Worm (Caenorhabditis elegans) whole organism, L3 larva: Measurements from ENCODE around the gene vha-18.
A peak's percentile ranks its signal among the peaks of the same experiment; 100 is the strongest.

Experiments used
- R02D3.7 ChIP-seq: fragments of 150-350 bp; optimal IDR thresholded peaks from 2 replicates; lab custom pipeline; 2014; ENCODE audit warnings: missing biosample characterization, missing genetic modification characterization
- ZK546.5 ChIP-seq: sonication (generic microtip); optimal IDR thresholded peaks from 2 replicates; lab custom pipeline; 2017; ENCODE audit warnings: missing biosample characterization, missing genetic modification characterization
- aly-2 ChIP-seq: fragments of 150-350 bp; optimal IDR thresholded peaks from 2 replicates; lab custom pipeline; 2014; ENCODE audit warnings: missing biosample characterization, missing genetic modification characterization
- ama-1 ChIP-seq: fragments of 150-350 bp; optimal IDR thresholded peaks from 2 replicates; lab custom pipeline; 2018
- ceh-82 ChIP-seq: fragments of 150-350 bp; optimal IDR thresholded peaks from 2 replicates; lab custom pipeline; 2014; ENCODE audit warnings: missing biosample characterization, missing genetic modification characterization
- ceh-9 ChIP-seq: sonication (generic microtip); optimal IDR thresholded peaks from 2 replicates; lab custom pipeline; 2018; ENCODE audit warnings: missing biosample characterization, missing genetic modification characterization
- daf-12 ChIP-seq: fragments of 150-350 bp; optimal IDR thresholded peaks from 2 replicates; lab custom pipeline; 2014; ENCODE audit warnings: missing biosample characterization, missing genetic modification reagents, missing genetic modification characterization
- egl-27 ChIP-seq: sonication (generic microtip); optimal IDR thresholded peaks from 4 replicates; lab custom pipeline; 2017; ENCODE audit warnings: missing biosample characterization, missing genetic modification reagents, missing genetic modification characterization
- egl-5 ChIP-seq: fragments of 150-350 bp; optimal IDR thresholded peaks from 2 replicates; lab custom pipeline; 2017; ENCODE audit warnings: missing biosample characterization, missing genetic modification reagents, missing genetic modification characterization, inconsistent platforms
- elt-2 ChIP-seq: sonication (generic microtip); optimal IDR thresholded peaks from 2 replicates; lab custom pipeline; 2016; ENCODE audit warnings: missing genetic modification reagents, mild to moderate bottlenecking, missing genetic modification characterization, missing compliant biosample characterization
- elt-3 ChIP-seq, 3 experiments: fragments of 150-350 bp in 1 of 3; sonication (generic microtip) in 2 of 3; optimal IDR thresholded peaks; 2 replicates in 2 of 3; 4 replicates in 1 of 3; lab custom pipeline; 2014 to 2017; ENCODE audit warnings: missing biosample characterization in 3 of 3, missing genetic modification characterization in 3 of 3
- eor-1 ChIP-seq, 2 experiments: fragments of 150-350 bp; optimal IDR thresholded peaks; 2 replicates each; lab custom pipeline; 2014 to 2018; ENCODE audit warnings: missing biosample characterization in 2 of 2, missing genetic modification characterization in 2 of 2
- fkh-10 ChIP-seq: sonication (generic microtip); optimal IDR thresholded peaks from 2 replicates; lab custom pipeline; 2017; ENCODE audit warnings: missing biosample characterization, missing genetic modification reagents, missing genetic modification characterization
- fos-1 ChIP-seq: fragments of 150-350 bp; optimal IDR thresholded peaks from 2 replicates; lab custom pipeline; 2014; ENCODE audit warnings: missing biosample characterization, missing genetic modification characterization
- hmg-11 ChIP-seq: sonication (generic microtip); optimal IDR thresholded peaks from 2 replicates; lab custom pipeline; 2016; ENCODE audit warnings: missing genetic modification characterization, missing compliant biosample characterization
- jun-1 ChIP-seq: fragments of 150-350 bp; optimal IDR thresholded peaks from 2 replicates; lab custom pipeline; 2014; ENCODE audit warnings: missing biosample characterization, missing genetic modification reagents, missing genetic modification characterization
- lin-15B ChIP-seq: fragments of 150-350 bp; optimal IDR thresholded peaks from 2 replicates; lab custom pipeline; 2014; ENCODE audit warnings: missing biosample characterization, missing genetic modification characterization
- lin-39 ChIP-seq: fragments of 150-350 bp; optimal IDR thresholded peaks from 2 replicates; lab custom pipeline; 2018; ENCODE audit warnings: missing biosample characterization, missing genetic modification reagents, missing genetic modification characterization
- lsy-12 ChIP-seq: sonication (generic microtip); optimal IDR thresholded peaks from 2 replicates; lab custom pipeline; 2016; ENCODE audit warnings: mild to moderate bottlenecking, missing genetic modification characterization, missing compliant biosample characterization
- mml-1 ChIP-seq: fragments of 150-350 bp; sonication (generic microtip); optimal IDR thresholded peaks from 3 replicates; lab custom pipeline; 2014; ENCODE audit warnings: missing biosample characterization, missing genetic modification characterization
- nfya-1 ChIP-seq: sonication (generic microtip); optimal IDR thresholded peaks from 2 replicates; lab custom pipeline; 2017; ENCODE audit warnings: missing genetic modification characterization, mild to moderate bottlenecking, missing compliant biosample characterization, antibody characterized with exemption, moderate library complexity; ENCODE audit not compliant: insufficient read depth
- nhr-11 ChIP-seq: fragments of 150-350 bp; optimal IDR thresholded peaks from 2 replicates; lab custom pipeline; 2014; ENCODE audit warnings: missing biosample characterization, missing genetic modification characterization
- nhr-23 ChIP-seq: fragments of 150-350 bp; optimal IDR thresholded peaks from 2 replicates; lab custom pipeline; 2014; ENCODE audit warnings: missing biosample characterization, missing genetic modification reagents, missing genetic modification characterization
- nhr-25 ChIP-seq: sonication (generic microtip); optimal IDR thresholded peaks from 2 replicates; lab custom pipeline; 2017; ENCODE audit warnings: missing biosample characterization, missing genetic modification characterization
- nhr-28 ChIP-seq: fragments of 150-350 bp; optimal IDR thresholded peaks from 2 replicates; lab custom pipeline; 2014; ENCODE audit warnings: missing biosample characterization, missing genetic modification characterization
- nhr-43 ChIP-seq: sonication (generic microtip); optimal IDR thresholded peaks from 2 replicates; lab custom pipeline; 2016; ENCODE audit warnings: mild to moderate bottlenecking, missing genetic modification characterization, missing compliant biosample characterization; ENCODE audit not compliant: poor library complexity, severe bottlenecking
- nhr-67 ChIP-seq: fragments of 150-350 bp; optimal IDR thresholded peaks from 2 replicates; lab custom pipeline; 2014; ENCODE audit warnings: missing biosample characterization, missing genetic modification characterization
- nhr-76 ChIP-seq: fragments of 150-350 bp; sonication (generic microtip); optimal IDR thresholded peaks from 5 replicates; lab custom pipeline; 2014; ENCODE audit warnings: missing biosample characterization, missing genetic modification characterization
- nhr-77 ChIP-seq: fragments of 150-350 bp; optimal IDR thresholded peaks from 2 replicates; lab custom pipeline; 2014; ENCODE audit warnings: missing biosample characterization, missing genetic modification characterization
- pha-4 ChIP-seq: fragments of 150-350 bp; optimal IDR thresholded peaks from 2 replicates; lab custom pipeline; 2014; ENCODE audit warnings: missing biosample characterization, missing genetic modification reagents, missing genetic modification characterization
- pqm-1 ChIP-seq: fragments of 150-350 bp; optimal IDR thresholded peaks from 2 replicates; lab custom pipeline; 2017; ENCODE audit warnings: missing biosample characterization, missing genetic modification characterization, inconsistent platforms
- tbx-2 ChIP-seq: sonication (generic microtip); optimal IDR thresholded peaks from 2 replicates; lab custom pipeline; 2016; ENCODE audit warnings: mild to moderate bottlenecking, missing genetic modification characterization, missing compliant biosample characterization
- unc-39 ChIP-seq: sonication (generic microtip); optimal IDR thresholded peaks from 4 replicates; lab custom pipeline; 2017; ENCODE audit warnings: missing biosample characterization, missing genetic modification characterization
- unc-62 ChIP-seq: fragments of 150-350 bp; sonication (generic microtip); optimal IDR thresholded peaks from 4 replicates; lab custom pipeline; 2014; ENCODE audit warnings: missing biosample characterization, missing genetic modification reagents, missing genetic modification characterization
- ztf-11 ChIP-seq: fragments of 150-350 bp; optimal IDR thresholded peaks from 2 replicates; lab custom pipeline; 2014; ENCODE audit warnings: missing biosample characterization, missing genetic modification characterization
- ztf-4 ChIP-seq: fragments of 150-350 bp; optimal IDR thresholded peaks from 2 replicates; lab custom pipeline; 2014; ENCODE audit warnings: missing biosample characterization, missing genetic modification characterization

vha-18 gene

DNA sequence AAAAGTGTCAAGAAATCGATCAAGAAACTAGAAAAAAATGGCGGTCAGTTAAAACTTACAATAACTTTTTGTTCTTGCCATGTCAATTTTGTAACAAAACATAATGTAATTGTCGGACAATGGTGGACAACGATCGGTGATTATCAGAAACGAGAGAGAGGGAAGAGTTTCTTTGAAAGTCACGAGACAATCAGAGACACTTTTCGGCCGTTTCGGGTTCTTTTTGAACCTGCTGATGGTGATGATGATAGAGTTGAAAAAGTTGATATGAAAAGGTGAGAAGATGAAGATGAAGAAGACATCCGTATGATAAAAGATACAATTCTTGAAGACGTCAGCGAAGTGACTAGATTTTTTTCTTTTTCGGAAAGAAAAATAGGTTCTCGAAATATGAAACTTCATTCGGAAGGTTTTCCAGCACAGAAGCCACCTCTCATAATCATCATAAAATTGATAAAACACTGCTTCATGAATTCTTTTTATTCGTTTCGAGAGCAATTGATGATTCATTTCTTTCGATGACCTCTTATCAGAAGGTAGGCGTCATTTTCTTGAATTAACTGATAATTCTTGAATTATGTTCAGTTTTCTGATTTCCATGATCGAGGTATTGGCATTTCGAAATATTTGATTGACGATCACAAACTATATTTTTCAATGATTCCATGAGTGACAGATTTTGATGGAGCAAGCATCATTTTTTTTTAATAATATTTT lies 13.6 kb upstream of the vha-18 start:
- no peak for TF ChIP-seq hmg-11 (tag; lab: Kevin White, UChicago)
- TF ChIP-seq nhr-11 (tag; lab: Kevin White, UChicago) = no peak
- no peak for TF ChIP-seq egl-5
- no peak for TF ChIP-seq fkh-10
- TF ChIP-seq elt-2 (tag; lab: Kevin White, UChicago) = peak; percentile 75
- TF ChIP-seq tbx-2 = no peak
- no peak for TF ChIP-seq nhr-67 (tag; lab: Kevin White, UChicago)
- no peak for TF ChIP-seq ceh-9 (tag; lab: Kevin White, UChicago)
- TF ChIP-seq lin-15B (tag; lab: Kevin White, UChicago) = no peak
- TF ChIP-seq unc-39 (tag; lab: Kevin White, UChicago) = no peak
- TF ChIP-seq nhr-76 (tag; lab: Kevin White, UChicago) = no peak
- peak; percentile 7 for TF ChIP-seq jun-1 (tag; lab: Kevin White, UChicago)
- TF ChIP-seq ama-1 (lab: Kevin White, UChicago) = no peak
- no peak for TF ChIP-seq nhr-77 (tag; lab: Kevin White, UChicago)
- no peak for TF ChIP-seq aly-2 (tag; lab: Kevin White, UChicago)
- no peak for TF ChIP-seq ZK546.5
- TF ChIP-seq pqm-1 = peak; percentile 23
- no peak for TF ChIP-seq mml-1 (tag; lab: Kevin White, UChicago)
- TF ChIP-seq nhr-25 = peak; percentile 3
- TF ChIP-seq lsy-12 (tag; lab: Kevin White, UChicago) = no peak
- peak; percentile 55 for TF ChIP-seq nhr-43 (tag; lab: Kevin White, UChicago)
- no peak for TF ChIP-seq elt-3 (tag; optimal IDR thresholded peaks at IDR 0.05; lab: Kevin White, UChicago)
- no peak for TF ChIP-seq unc-62
- no peak for TF ChIP-seq fos-1
- TF ChIP-seq ztf-11 (tag; lab: Kevin White, UChicago) = no peak
- no peak for TF ChIP-seq egl-27 (tag; lab: Kevin White, UChicago)
- TF ChIP-seq ceh-82 (tag; lab: Kevin White, UChicago) = no peak
- TF ChIP-seq lin-39 (tag; lab: Kevin White, UChicago) = no peak
- TF ChIP-seq R02D3.7 (tag; lab: Kevin White, UChicago) = no peak
- peak; percentile 37 for TF ChIP-seq nhr-23 (tag; lab: Kevin White, UChicago)
- no peak for TF ChIP-seq nhr-28 (tag; lab: Kevin White, UChicago)

DNA sequence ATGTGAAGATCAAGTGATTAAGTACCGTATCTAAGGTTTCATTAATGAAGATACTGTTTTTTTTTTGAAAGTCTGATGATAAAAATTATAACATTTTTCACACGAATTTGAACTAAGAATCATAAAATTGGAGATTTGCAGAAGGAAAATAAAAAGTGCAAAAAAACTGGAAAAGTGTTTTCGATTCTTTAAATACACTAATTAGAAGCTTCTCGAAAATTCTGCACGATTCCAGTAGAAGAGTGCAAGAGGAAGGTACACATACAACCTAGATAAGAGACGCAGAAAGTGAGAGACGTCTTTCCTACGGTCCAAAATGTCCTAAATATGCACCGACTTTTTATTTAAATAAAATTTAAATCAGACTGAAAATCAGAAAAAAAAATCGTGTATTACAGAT lies 12.9 kb upstream of the vha-18 start:
- TF ChIP-seq pha-4 (tag; lab: Kevin White, UChicago) (peak; percentile 14), tbx-2 (no peak), eor-1 (tag; optimal IDR thresholded peaks at IDR 0.05; lab: Kevin White, UChicago) (no peak), nfya-1 (tag; lab: Kevin White, UChicago) (peak; percentile 37), daf-12 (no peak), lin-39 (tag; lab: Kevin White, UChicago) (no peak), nhr-77 (tag; lab: Kevin White, UChicago) (no peak), nhr-76 (tag; lab: Kevin White, UChicago) (no peak), fos-1 (no peak)

DNA sequence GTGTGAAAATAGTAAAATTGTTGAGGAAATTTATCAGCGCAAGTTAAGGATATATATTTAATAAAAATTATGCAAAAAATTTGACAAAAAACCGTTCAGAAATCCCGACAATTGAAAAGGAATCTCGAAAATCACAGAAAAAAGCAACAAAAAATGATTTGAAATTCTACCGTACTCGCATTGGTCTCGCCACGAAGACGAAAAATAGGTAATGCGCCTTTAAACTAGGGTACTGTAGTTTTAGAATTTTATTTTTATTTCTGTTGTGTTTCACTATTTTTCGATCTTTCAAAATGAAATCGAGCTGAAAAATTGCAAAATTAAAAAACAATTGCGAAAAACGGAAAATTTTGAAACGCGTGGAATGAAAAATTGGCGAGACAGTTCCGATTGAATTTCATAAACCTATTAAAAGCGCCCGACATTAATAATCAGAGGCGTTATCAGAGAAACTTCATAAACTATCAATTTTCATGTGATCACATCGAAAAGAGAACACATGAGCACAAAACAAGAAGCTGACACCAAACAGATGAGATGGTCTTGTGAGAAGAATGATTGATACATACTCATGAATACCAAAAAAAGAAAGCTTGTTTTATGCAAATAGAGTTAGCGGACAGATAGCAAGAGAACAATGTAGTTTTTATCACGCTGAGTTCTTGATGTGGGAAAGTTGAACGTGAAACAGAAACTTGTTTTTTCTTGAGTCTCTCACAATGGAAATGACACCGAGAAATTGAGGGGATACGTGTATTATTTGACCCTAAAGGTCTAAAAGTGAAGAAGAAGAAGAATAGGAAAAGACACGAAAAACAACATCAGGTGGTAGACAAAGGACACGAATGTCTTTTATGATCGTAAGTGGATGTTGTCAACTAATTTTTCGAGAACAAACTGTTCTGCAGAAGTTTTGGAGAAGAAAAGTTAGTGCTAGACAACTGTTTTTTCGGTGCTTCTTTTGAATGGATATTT lies 11.8 kb upstream of the vha-18 start:
- TF ChIP-seq ztf-4 (tag; lab: Kevin White, UChicago) (peak; percentile 23), ceh-82 (tag; lab: Kevin White, UChicago) (no peak), elt-2 (tag; lab: Kevin White, UChicago) (peak; percentile 92), ama-1 (lab: Kevin White, UChicago) (peak; percentile 16), elt-3 (tag; optimal IDR thresholded peaks at IDR 0.05; lab: Kevin White, UChicago) (no peak), unc-39 (tag; lab: Kevin White, UChicago) (no peak), nhr-25 (peak; percentile 14), jun-1 (tag; lab: Kevin White, UChicago) (peak; percentile 9), pqm-1 (peak; percentile 88), pha-4 (tag; lab: Kevin White, UChicago) (peak; percentile 73)
